Worm (Caenorhabditis elegans): ENCODE results near the gene ceh-82.

ceh-82 gene

DNA sequence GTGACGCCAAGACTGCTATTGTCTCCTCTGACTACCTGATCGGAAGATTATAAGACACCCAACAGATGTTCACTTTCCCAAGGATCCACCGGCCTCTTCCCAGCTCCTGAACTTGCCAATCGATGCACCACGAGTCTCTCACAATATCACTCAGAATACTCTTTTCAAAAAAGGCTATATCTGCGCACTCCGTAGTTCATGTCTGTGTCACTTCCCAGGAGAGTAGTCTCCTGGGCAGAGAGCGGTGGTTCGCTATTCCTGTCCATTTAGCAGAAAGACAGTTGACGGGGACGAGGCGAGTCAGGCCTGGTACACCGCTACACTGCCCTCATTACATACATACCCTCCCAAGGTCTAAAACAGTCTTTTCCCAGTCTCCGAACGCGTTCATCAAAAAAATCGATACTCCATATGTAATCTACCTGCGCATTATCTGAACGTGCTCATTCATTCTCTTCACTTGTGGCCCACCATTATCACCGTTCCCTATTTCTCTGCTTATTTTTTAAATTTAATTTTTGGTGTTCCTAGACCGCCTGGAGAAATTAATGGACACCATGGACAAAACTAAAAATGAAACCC lies 17.2 kb upstream of the ceh-82 start, which contains the start of gene btb-6:
Gene btb-6 (plus strand): TSS at position 532 of the 582 bp plus-strand sequence.
- TF ChIP-seq lin-1 (GFP tag; IDR thresholded peaks at IDR 0.05) (no peak), F37D6.2 (tag; optimal IDR thresholded peaks at IDR 0.05) (no peak), pqm-1 (tag; optimal IDR thresholded peaks at IDR 0.05) (no peak), ceh-62 (tag; optimal IDR thresholded peaks at IDR 0.05) (no peak), lin-29 (GFP tag; IDR thresholded peaks at IDR 0.05) (no peak)

DNA sequence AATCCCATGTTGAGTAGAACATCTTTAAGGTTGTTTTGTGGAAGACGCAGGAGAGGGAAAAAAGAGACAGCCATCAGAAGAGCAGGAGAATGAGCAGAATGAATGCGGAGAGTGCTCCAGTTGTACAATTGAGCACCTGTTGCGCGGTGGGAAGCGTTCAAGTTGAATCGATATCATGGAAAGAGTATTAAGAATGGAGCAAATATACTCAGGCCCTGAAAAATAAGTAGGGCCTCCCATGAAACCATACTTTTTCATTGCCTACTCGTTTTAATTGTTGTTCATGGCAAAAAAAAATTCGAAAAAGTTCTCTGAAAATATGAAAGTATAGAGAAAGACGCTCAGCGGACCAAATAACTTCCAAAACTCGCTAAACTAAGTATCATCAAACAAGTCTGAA lies 12.9 kb upstream of the ceh-82 start, which contains the start of gene fbxb-48:
Gene fbxb-48 (minus strand): TSS at position 101 of the 400 bp plus-strand sequence.
- no peak for TF ChIP-seq ztf-7 (tag; optimal IDR thresholded peaks at IDR 0.05)
- no peak for TF ChIP-seq daf-16 (GFP tag; optimal IDR thresholded peaks at IDR 0.05)
- TF ChIP-seq daf-16 (tag; optimal IDR thresholded peaks at IDR 0.05): no peak
- no peak for TF ChIP-seq nhr-42 (GFP tag; IDR thresholded peaks at IDR 0.05)
- no peak for TF ChIP-seq skn-1 (tag; optimal IDR thresholded peaks at IDR 0.05)
- no peak for TF ChIP-seq ctbp-1 (GFP tag; IDR thresholded peaks at IDR 0.05)
- TF ChIP-seq nhr-11 (tag; optimal IDR thresholded peaks at IDR 0.05): no peak
- no peak for TF ChIP-seq aha-1 (tag)
- TF ChIP-seq madf-9 (GFP tag; conservative IDR thresholded peaks at IDR 0.05): no peak
- TF ChIP-seq nhr-25 (tag; optimal IDR thresholded peaks at IDR 0.05; ENCODE audit: borderline replicate concordance, insufficient read depth): no peak
- no peak for TF ChIP-seq pha-4 (GFP tag; IDR thresholded peaks at IDR 0.05)
- TF ChIP-seq pha-4 (tag; optimal IDR thresholded peaks at IDR 0.05): no peak
- no peak for TF ChIP-seq hif-1 (tag; optimal IDR thresholded peaks at IDR 0.05)
- TF ChIP-seq lsy-2 (tag; optimal IDR thresholded peaks at IDR 0.05): no peak
- no peak for TF ChIP-seq mdl-1 (tag; optimal IDR thresholded peaks at IDR 0.05)
- no peak for TF ChIP-seq F49E8.2 (tag; optimal IDR thresholded peaks at IDR 0.05; ENCODE audit: borderline replicate concordance)
- TF ChIP-seq lim-7 (GFP tag; IDR thresholded peaks at IDR 0.05): no peak
- no peak for TF ChIP-seq tag-97 (GFP tag; IDR thresholded peaks at IDR 0.05)

DNA sequence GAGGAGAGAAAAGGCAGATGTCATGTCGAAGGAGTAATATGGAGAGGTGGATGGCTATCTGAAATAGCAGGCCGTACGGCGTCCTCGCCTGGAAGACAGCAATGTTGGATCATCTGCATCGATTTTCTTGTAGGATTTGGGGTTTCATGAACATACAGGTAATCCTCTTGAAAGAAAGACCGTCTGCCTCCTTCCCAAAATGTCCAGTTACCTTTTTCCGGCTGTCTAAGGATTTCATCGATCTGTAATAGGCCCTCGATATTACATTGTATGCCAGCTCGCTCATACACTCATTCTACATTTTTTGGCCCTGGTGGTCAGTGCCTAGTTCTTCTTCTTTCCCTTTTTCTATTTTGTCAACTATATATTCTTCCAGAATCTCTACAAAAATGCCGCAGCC lies 9.6 kb upstream of the ceh-82 start, which contains the start of the genes fbxb-5 and btb-8:
Gene fbxb-5 (minus strand): TSS at position 101 of the 400 bp plus-strand sequence.
Gene btb-8 (plus strand): TSS at position 377 of the 400 bp plus-strand sequence.
- no peak for TF ChIP-seq daf-8 (GFP tag; IDR thresholded peaks at IDR 0.05)
- no peak for TF ChIP-seq duxl-1 (tag; optimal IDR thresholded peaks at IDR 0.05; ENCODE audit: poor library complexity)
- no peak for TF ChIP-seq daf-12 (tag; optimal IDR thresholded peaks at IDR 0.05)
- TF ChIP-seq nhr-6 (tag; optimal IDR thresholded peaks at IDR 0.05): no peak
- no peak for TF ChIP-seq cey-2 (tag; optimal IDR thresholded peaks at IDR 0.05; ENCODE audit: borderline replicate concordance, insufficient read depth)
- no peak for TF ChIP-seq hif-1 (tag; optimal IDR thresholded peaks at IDR 0.05)
- TF ChIP-seq dmd-9 (GFP tag; IDR thresholded peaks at IDR 0.05): no peak
- no peak for TF ChIP-seq mdt-29 (GFP tag; IDR thresholded peaks at IDR 0.05)
- TF ChIP-seq nhr-10 (tag; optimal IDR thresholded peaks at IDR 0.05): no peak
- TF ChIP-seq ZK546.5 (tag; optimal IDR thresholded peaks at IDR 0.05): no peak
- no peak for TF ChIP-seq gei-8 (GFP tag; optimal IDR thresholded peaks at IDR 0.05)
- TF ChIP-seq mes-2 (tag; optimal IDR thresholded peaks at IDR 0.05; ENCODE audit: poor library complexity, severe bottlenecking): no peak
- TF ChIP-seq zag-1 (tag; optimal IDR thresholded peaks at IDR 0.05): no peak
- no peak for TF ChIP-seq madf-5 (GFP tag; IDR thresholded peaks at IDR 0.05)
- TF ChIP-seq unc-130 (GFP tag; optimal IDR thresholded peaks at IDR 0.05): no peak
- TF ChIP-seq snpc-1.2 (GFP tag; IDR thresholded peaks at IDR 0.05): no peak
- TF ChIP-seq nhr-25 (tag; optimal IDR thresholded peaks at IDR 0.05; ENCODE audit: borderline replicate concordance, insufficient read depth): no peak

Measured in whole organism, L4 larva.